Fruit fly (Drosophila melanogaster) whole organism, prepupa: ENCODE measurements around the gene a10.

ENCODE experiments used
- CG11762 ChIP-seq: fragments of 200-800 bp; sonication (Bioruptor generic); optimal IDR thresholded peaks from 3 replicates; lab custom pipeline; 2016; ENCODE audit warnings: missing biosample characterization, missing genetic modification characterization; ENCODE audit not compliant: insufficient read depth
- CG6792 ChIP-seq: fragments of 200-800 bp; sonication (Bioruptor generic); optimal IDR thresholded peaks from 3 replicates; lab custom pipeline; 2016; ENCODE audit warnings: missing biosample characterization, missing genetic modification characterization
- Eip93F ChIP-seq: fragments of 200-800 bp; sonication (Bioruptor generic); optimal IDR thresholded peaks from 2 replicates; lab custom pipeline; 2016; ENCODE audit warnings: missing biosample characterization, mild to moderate bottlenecking, missing genetic modification characterization
- Ets96B ChIP-seq: fragments of 200-800 bp; optimal IDR thresholded peaks from 2 replicates; lab custom pipeline; 2019; ENCODE audit warnings: missing biosample characterization, mild to moderate bottlenecking, missing genetic modification characterization, moderate library complexity
- Hr4 ChIP-seq: fragments of 200-800 bp; sonication (Bioruptor generic); optimal IDR thresholded peaks from 3 replicates; lab custom pipeline; 2016; ENCODE audit warnings: missing biosample characterization, missing genetic modification characterization
- Sox15 ChIP-seq: fragments of 200-800 bp; sonication (Bioruptor generic); optimal IDR thresholded peaks from 3 replicates; lab custom pipeline; 2016; ENCODE audit warnings: missing biosample characterization, missing genetic modification characterization
- eg ChIP-seq: fragments of 200-800 bp; sonication (Bioruptor generic); IDR thresholded peaks from 3 replicates; pipeline ENCODE4 v1.3.6; 2022; ENCODE audit warnings: missing biosample characterization, missing genetic modification characterization
- topi ChIP-seq: fragments of 200-800 bp; sonication (Bioruptor generic); optimal IDR thresholded peaks from 3 replicates; lab custom pipeline; 2016; ENCODE audit warnings: missing biosample characterization, missing genetic modification characterization

DNA sequence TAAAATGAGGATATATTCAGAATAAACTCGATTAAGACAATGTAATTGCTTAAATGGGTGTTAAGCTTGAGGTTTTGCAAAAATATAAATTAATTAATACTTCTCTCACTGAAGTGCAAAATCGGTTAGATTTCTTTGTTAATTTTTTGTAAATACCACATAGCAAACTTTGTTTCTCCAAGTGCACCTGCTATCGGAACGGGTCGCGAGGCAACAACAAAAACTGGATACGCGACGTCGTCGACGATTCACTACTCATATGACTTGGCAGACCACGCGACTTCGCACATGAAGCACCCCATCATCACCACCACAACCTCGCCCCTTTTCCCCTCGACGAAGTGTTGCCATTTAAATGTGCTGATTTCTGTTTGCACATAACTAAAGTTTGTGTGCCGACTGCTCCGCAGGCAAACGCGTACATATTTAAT, 16.5 kb downstream of the a10 start:
- peak; percentile 44 for TF ChIP-seq Sox15
- peak; percentile 17 for TF ChIP-seq CG6792 (GFP tag; lab: Kevin White, UChicago)
- peak; percentile 43 for TF ChIP-seq topi (GFP tag; lab: Kevin White, UChicago)
- TF ChIP-seq eg (GFP tag; lab: Robert Waterston, UW): peak; percentile 75
- peak; percentile 50 for TF ChIP-seq Hr4
- peak; percentile 50 for TF ChIP-seq Ets96B
- no peak for TF ChIP-seq Eip93F (GFP tag; lab: Kevin White, UChicago)
- peak; percentile 25 for TF ChIP-seq CG11762
